Worm (Caenorhabditis elegans): ENCODE measurements around the gene F41B5.12.

- TF ChIP-seq sea-1 (GFP tag; conservative IDR thresholded peaks at IDR 0.05) (no peak), ama-1 (optimal IDR thresholded peaks at IDR 0.05) (no peak), ceh-13 (GFP tag; optimal IDR thresholded peaks at IDR 0.05) (no peak), hmbx-1 (tag; optimal IDR thresholded peaks at IDR 0.05) (no peak), aly-1 (tag; optimal IDR thresholded peaks at IDR 0.05) (no peak), hmg-4 (GFP tag; optimal IDR thresholded peaks at IDR 0.05) (no peak), flt-1 (GFP tag; IDR thresholded peaks at IDR 0.05) (no peak), pes-1 (GFP tag; IDR thresholded peaks at IDR 0.05) (no peak), hnd-1 (tag; optimal IDR thresholded peaks at IDR 0.05) (no peak), tra-4 (tag; optimal IDR thresholded peaks at IDR 0.05) (no peak)
Observed at ce11 chrV:2249310-2249709, 11.4 kb upstream of the F41B5.12 start, which contains the start of gene cyp-33C6.
